Fruit fly (Drosophila melanogaster): Measurements from ENCODE around the gene Tsp66E.

Tsp66E gene

dm6 chr3L:8953962-8954647 lies 41.8 kb downstream of the Tsp66E start, which contains the start of the genes CG43783 and orb2 (continued):
- TF ChIP-seq Hey (tag; optimal IDR thresholded peaks at IDR 0.05): no peak
- no peak for TF ChIP-seq grn (GFP tag; optimal IDR thresholded peaks at IDR 0.05)
- no peak for TF ChIP-seq Asciz (GFP tag; optimal IDR thresholded peaks at IDR 0.05)
- no peak for TF ChIP-seq CG1832 (GFP tag; optimal IDR thresholded peaks at IDR 0.05)
- TF ChIP-seq CG31365 (tag; optimal IDR thresholded peaks at IDR 0.05): no peak
- no peak for TF ChIP-seq CG11560 (tag; IDR thresholded peaks at IDR 0.05)
- no peak for TF ChIP-seq Sin3A (optimal IDR thresholded peaks at IDR 0.05)
- no peak for TF ChIP-seq CG10209 (GFP tag; optimal IDR thresholded peaks at IDR 0.05)
- TF ChIP-seq CG4617 (GFP tag; optimal IDR thresholded peaks at IDR 0.05; ENCODE audit: borderline replicate concordance): peak; percentile 32
- TF ChIP-seq dysf (GFP tag; IDR thresholded peaks at IDR 0.05): no peak
- no peak for TF ChIP-seq CG10147 (GFP tag; optimal IDR thresholded peaks at IDR 0.05)
- peak; percentile 13 for TF ChIP-seq gfzf (GFP tag; optimal IDR thresholded peaks at IDR 0.05)
- peak; percentile 4 for TF ChIP-seq gro (GFP tag; optimal IDR thresholded peaks at IDR 0.05)
- TF ChIP-seq Dbx (GFP tag; IDR thresholded peaks at IDR 0.05): no peak
- no peak for TF ChIP-seq grau (tag; optimal IDR thresholded peaks at IDR 0.05)
- TF ChIP-seq Sry-δ (GFP tag; optimal IDR thresholded peaks at IDR 0.05): peak; percentile 71
- TF ChIP-seq CG7372 (GFP tag; IDR thresholded peaks at IDR 0.05): no peak
- TF ChIP-seq CG32772 (GFP tag; IDR thresholded peaks at IDR 0.05): no peak
- TF ChIP-seq CG2678 (tag; optimal IDR thresholded peaks at IDR 0.05): no peak
- no peak for TF ChIP-seq CG18619 (GFP tag; optimal IDR thresholded peaks at IDR 0.05)
- no peak for TF ChIP-seq lola (GFP tag; optimal IDR thresholded peaks at IDR 0.05)
- peak; percentile 32 for TF ChIP-seq Med (GFP tag)
- peak; percentile 66; the same call in 2 of the 3 replicates for TF ChIP-seq CG6791 (GFP tag; IDR thresholded peaks at IDR 0.05; ENCODE audit: partially characterized antibody)
- no peak for TF ChIP-seq CG13894 (tag; optimal IDR thresholded peaks at IDR 0.05)
- TF ChIP-seq Dp (GFP tag; optimal IDR thresholded peaks at IDR 0.05): peak; percentile 85
- no peak for TF ChIP-seq CG4707 (GFP tag; optimal IDR thresholded peaks at IDR 0.05)
- TF ChIP-seq CkIIα-i1 (GFP tag; IDR thresholded peaks at IDR 0.05): no peak
- TF ChIP-seq CG32767 (GFP tag; IDR thresholded peaks at IDR 0.05): no peak
- TF ChIP-seq org-1 (GFP tag; optimal IDR thresholded peaks at IDR 0.05): no peak
- no peak for TF ChIP-seq CG17328 (GFP tag; IDR thresholded peaks at IDR 0.05)
- TF ChIP-seq Meics (GFP tag; optimal IDR thresholded peaks at IDR 0.05): no peak
- peak; percentile 40 for TF ChIP-seq trem (tag; optimal IDR thresholded peaks at IDR 0.05)
- TF ChIP-seq CG16813 (GFP tag; IDR thresholded peaks at IDR 0.05; ENCODE audit: partially characterized antibody): peak; percentile 38; the same call in 1 of the 3 replicates
- TF ChIP-seq CG34224 (GFP tag; IDR thresholded peaks at IDR 0.05; ENCODE audit: partially characterized antibody): peak; percentile 77
- peak; percentile 33; the same call in 1 of the 3 replicates for TF ChIP-seq Doc3 (GFP tag; IDR thresholded peaks at IDR 0.05; ENCODE audit: partially characterized antibody)
- no peak for TF ChIP-seq Mrtf (GFP tag; IDR thresholded peaks at IDR 0.05)
- TF ChIP-seq tio (GFP tag; optimal IDR thresholded peaks at IDR 0.05): no peak
- no peak for TF ChIP-seq al (GFP tag; IDR thresholded peaks at IDR 0.05)
- no peak for TF ChIP-seq CG13296 (GFP tag; optimal IDR thresholded peaks at IDR 0.05)
- no peak for TF ChIP-seq kni (GFP tag; optimal IDR thresholded peaks at IDR 0.05)
- TF ChIP-seq vvl (GFP tag; IDR thresholded peaks at IDR 0.05): no peak
- TF ChIP-seq CG15601 (tag; optimal IDR thresholded peaks at IDR 0.05): no peak
- no peak for TF ChIP-seq caup (GFP tag; optimal IDR thresholded peaks at IDR 0.05; ENCODE audit: severe bottlenecking)
- no peak for TF ChIP-seq CG3163 (GFP tag; optimal IDR thresholded peaks at IDR 0.05)
- no peak for TF ChIP-seq CG8290 (GFP tag; optimal IDR thresholded peaks at IDR 0.05)
- TF ChIP-seq CG8290 (tag; optimal IDR thresholded peaks at IDR 0.05): no peak
- TF ChIP-seq CG1603 (tag; optimal IDR thresholded peaks at IDR 0.05): peak; percentile 9
- TF ChIP-seq CG13287 (GFP tag; IDR thresholded peaks at IDR 0.05; ENCODE audit: partially characterized antibody): peak; percentile 69
- peak; percentile 65 for TF ChIP-seq Bgb (GFP tag; IDR thresholded peaks at IDR 0.05; ENCODE audit: partially characterized antibody)
